Worm (Caenorhabditis elegans) whole organism, L2 larva: ENCODE measurements around the gene clec-51.

Experiments used
- C34F6.9 ChIP-seq: fragments of 150-350 bp; optimal IDR thresholded peaks from 2 replicates; lab custom pipeline; 2014; ENCODE audit warnings: missing biosample characterization, missing genetic modification characterization
- F13H6.1 ChIP-seq: sonication (generic microtip); optimal IDR thresholded peaks from 2 replicates; lab custom pipeline; 2016; ENCODE audit warnings: missing genetic modification characterization, missing compliant biosample characterization
- Y55F3AM.14 ChIP-seq: fragments of 200-800 bp; sonication (Bioruptor generic); optimal IDR thresholded peaks from 2 replicates; lab custom pipeline; 2018; ENCODE audit warnings: mild to moderate bottlenecking, missing genetic modification characterization, missing compliant biosample characterization
- ZK546.5 ChIP-seq: sonication (generic microtip); optimal IDR thresholded peaks from 2 replicates; lab custom pipeline; 2017; ENCODE audit warnings: missing biosample characterization, missing genetic modification characterization
- alr-1 ChIP-seq: fragments of 150-350 bp; optimal IDR thresholded peaks from 2 replicates; lab custom pipeline; 2014; ENCODE audit warnings: missing biosample characterization, missing genetic modification characterization
- aly-2 ChIP-seq: fragments of 150-350 bp; optimal IDR thresholded peaks from 2 replicates; lab custom pipeline; 2014; ENCODE audit warnings: missing biosample characterization, missing genetic modification characterization
- blmp-1 ChIP-seq: sonication (generic microtip); optimal IDR thresholded peaks from 2 replicates; lab custom pipeline; 2017; ENCODE audit warnings: missing genetic modification characterization, mild to moderate bottlenecking, missing compliant biosample characterization, antibody characterized with exemption, moderate library complexity; ENCODE audit not compliant: insufficient read depth
- ceh-16 ChIP-seq: fragments of 150-350 bp; optimal IDR thresholded peaks from 2 replicates; lab custom pipeline; 2014; ENCODE audit warnings: missing biosample characterization, missing genetic modification characterization
- ceh-82 ChIP-seq: fragments of 150-350 bp; optimal IDR thresholded peaks from 2 replicates; lab custom pipeline; 2014; ENCODE audit warnings: missing biosample characterization, missing genetic modification characterization
- crh-2 ChIP-seq: sonication (generic microtip); optimal IDR thresholded peaks from 2 replicates; lab custom pipeline; 2017; ENCODE audit warnings: missing biosample characterization, missing genetic modification characterization
- dmd-4 ChIP-seq: sonication (generic microtip); optimal IDR thresholded peaks from 2 replicates; lab custom pipeline; 2017; ENCODE audit warnings: missing biosample characterization, missing genetic modification characterization
- egl-27 ChIP-seq: sonication (generic microtip); optimal IDR thresholded peaks from 3 replicates; lab custom pipeline; 2017; ENCODE audit warnings: missing biosample characterization, missing genetic modification reagents, missing genetic modification characterization
- elt-1 ChIP-seq: fragments of 150-350 bp; optimal IDR thresholded peaks from 2 replicates; lab custom pipeline; 2014; ENCODE audit warnings: missing biosample characterization, missing genetic modification characterization
- elt-3 ChIP-seq: sonication (generic microtip); optimal IDR thresholded peaks from 2 replicates; lab custom pipeline; 2017; ENCODE audit warnings: missing biosample characterization, missing genetic modification characterization
- fos-1 ChIP-seq: fragments of 150-350 bp; optimal IDR thresholded peaks from 2 replicates; lab custom pipeline; 2014; ENCODE audit warnings: missing biosample characterization, missing genetic modification characterization
- gmeb-1 ChIP-seq: fragments of 150-350 bp; optimal IDR thresholded peaks from 2 replicates; lab custom pipeline; 2014; ENCODE audit warnings: missing biosample characterization, missing genetic modification characterization
- lin-11 ChIP-seq: fragments of 150-350 bp; sonication (generic microtip); optimal IDR thresholded peaks from 2 replicates; lab custom pipeline; 2014; ENCODE audit warnings: missing biosample characterization, missing genetic modification characterization, inconsistent platforms, mixed read lengths
- lin-13 ChIP-seq: fragments of 150-350 bp; optimal IDR thresholded peaks from 2 replicates; lab custom pipeline; 2014; ENCODE audit warnings: missing biosample characterization, missing genetic modification reagents, missing genetic modification characterization
- lin-39 ChIP-seq: fragments of 150-350 bp; optimal IDR thresholded peaks from 2 replicates; lab custom pipeline; 2014; ENCODE audit warnings: missing biosample characterization, missing genetic modification reagents, missing genetic modification characterization
- lsy-2 ChIP-seq, 2 experiments: fragments of 150-350 bp in 1 of 2; sonication (generic microtip) in 1 of 2; optimal IDR thresholded peaks; 2 replicates each; lab custom pipeline; 2014 to 2017; ENCODE audit warnings: missing biosample characterization in 2 of 2, missing genetic modification characterization in 2 of 2
- mbf-1 ChIP-seq: sonication (generic microtip); optimal IDR thresholded peaks from 2 replicates; lab custom pipeline; 2017; ENCODE audit warnings: missing biosample characterization, missing genetic modification characterization
- mdl-1 ChIP-seq, 2 experiments: fragments of 150-350 bp in 1 of 2; sonication (generic microtip) in 1 of 2; optimal IDR thresholded peaks; 2 replicates each; lab custom pipeline; 2017; ENCODE audit warnings: missing biosample characterization in 2 of 2, missing genetic modification characterization in 2 of 2
- nhr-11 ChIP-seq: fragments of 150-350 bp; optimal IDR thresholded peaks from 2 replicates; lab custom pipeline; 2014; ENCODE audit warnings: missing biosample characterization, missing genetic modification characterization
- nhr-129 ChIP-seq: fragments of 150-350 bp; optimal IDR thresholded peaks from 2 replicates; lab custom pipeline; 2014; ENCODE audit warnings: missing biosample characterization, missing genetic modification characterization
- nhr-21 ChIP-seq: fragments of 150-350 bp; optimal IDR thresholded peaks from 2 replicates; lab custom pipeline; 2014; ENCODE audit warnings: missing biosample characterization, missing genetic modification characterization
- nhr-23 ChIP-seq: fragments of 150-350 bp; optimal IDR thresholded peaks from 2 replicates; lab custom pipeline; 2014; ENCODE audit warnings: missing biosample characterization, missing genetic modification reagents, missing genetic modification characterization
- nhr-237 ChIP-seq: fragments of 150-350 bp; optimal IDR thresholded peaks from 2 replicates; lab custom pipeline; 2014; ENCODE audit warnings: missing biosample characterization, missing genetic modification characterization
- nhr-25 ChIP-seq: fragments of 150-350 bp; sonication (generic microtip); optimal IDR thresholded peaks from 3 replicates; lab custom pipeline; 2014; ENCODE audit warnings: missing biosample characterization, missing genetic modification characterization
- nhr-6 ChIP-seq: fragments of 150-350 bp; optimal IDR thresholded peaks from 2 replicates; lab custom pipeline; 2014; ENCODE audit warnings: missing biosample characterization, missing genetic modification characterization
- nhr-77 ChIP-seq: fragments of 150-350 bp; optimal IDR thresholded peaks from 2 replicates; lab custom pipeline; 2014; ENCODE audit warnings: missing biosample characterization, missing genetic modification characterization
- peb-1 ChIP-seq: fragments of 150-350 bp; optimal IDR thresholded peaks from 2 replicates; lab custom pipeline; 2014; ENCODE audit warnings: missing biosample characterization, missing genetic modification characterization
- sem-4 ChIP-seq: fragments of 150-350 bp; optimal IDR thresholded peaks from 2 replicates; lab custom pipeline; 2014; ENCODE audit warnings: missing biosample characterization, missing genetic modification reagents, missing genetic modification characterization
- sma-9 ChIP-seq, 2 experiments: fragments of 150-350 bp in 1 of 2; sonication (generic microtip) in 1 of 2; optimal IDR thresholded peaks; 2 replicates each; lab custom pipeline; 2014 to 2016; ENCODE audit warnings: missing genetic modification characterization in 2 of 2, mild to moderate bottlenecking in 1 of 2, missing biosample characterization in 1 of 2, missing compliant biosample characterization in 1 of 2, missing genetic modification reagents in 1 of 2, moderate library complexity in 1 of 2
- snpc-4 ChIP-seq: fragments of 150-350 bp; optimal IDR thresholded peaks from 2 replicates; lab custom pipeline; 2014; ENCODE audit warnings: missing biosample characterization, missing genetic modification characterization
- unc-39 ChIP-seq: fragments of 150-350 bp; optimal IDR thresholded peaks from 2 replicates; lab custom pipeline; 2014; ENCODE audit warnings: missing biosample characterization, missing genetic modification characterization
- unc-55 ChIP-seq: fragments of 150-350 bp; sonication (generic microtip); optimal IDR thresholded peaks from 3 replicates; lab custom pipeline; 2014; ENCODE audit warnings: missing biosample characterization, missing genetic modification reagents, missing genetic modification characterization
- unc-62 ChIP-seq: fragments of 150-350 bp; optimal IDR thresholded peaks from 2 replicates; lab custom pipeline; 2014; ENCODE audit warnings: missing biosample characterization, missing genetic modification reagents, missing genetic modification characterization
- zag-1 ChIP-seq: fragments of 150-350 bp; optimal IDR thresholded peaks from 2 replicates; lab custom pipeline; 2014; ENCODE audit warnings: missing biosample characterization, missing genetic modification characterization
- ztf-4 ChIP-seq: fragments of 150-350 bp; optimal IDR thresholded peaks from 2 replicates; lab custom pipeline; 2014; ENCODE audit warnings: missing biosample characterization, missing genetic modification characterization

clec-51 gene

ce11 chrIV:8148494-8148893, 15.1 kb downstream of the clec-51 start, which contains the start of gene pmk-1:
Gene pmk-1 (plus strand): TSS chrIV:8148794.
- TF ChIP-seq unc-62 (GFP tag; lab: Kevin White, UChicago) (no peak), crh-2 (tag; lab: Kevin White, UChicago) (no peak), alr-1 (tag; lab: Kevin White, UChicago) (no peak), lin-13 (GFP tag; lab: Kevin White, UChicago) (no peak), aly-2 (no peak), nhr-11 (tag; lab: Kevin White, UChicago) (no peak), sem-4 (tag; lab: Kevin White, UChicago) (no peak), gmeb-1 (tag; lab: Kevin White, UChicago) (no peak), nhr-21 (tag; lab: Kevin White, UChicago) (no peak), unc-39 (tag; lab: Kevin White, UChicago) (no peak), nhr-77 (no peak), Y55F3AM.14 (GFP tag; lab: Kevin White, UChicago) (no peak), nhr-6 (tag; lab: Kevin White, UChicago) (no peak)

DNA sequence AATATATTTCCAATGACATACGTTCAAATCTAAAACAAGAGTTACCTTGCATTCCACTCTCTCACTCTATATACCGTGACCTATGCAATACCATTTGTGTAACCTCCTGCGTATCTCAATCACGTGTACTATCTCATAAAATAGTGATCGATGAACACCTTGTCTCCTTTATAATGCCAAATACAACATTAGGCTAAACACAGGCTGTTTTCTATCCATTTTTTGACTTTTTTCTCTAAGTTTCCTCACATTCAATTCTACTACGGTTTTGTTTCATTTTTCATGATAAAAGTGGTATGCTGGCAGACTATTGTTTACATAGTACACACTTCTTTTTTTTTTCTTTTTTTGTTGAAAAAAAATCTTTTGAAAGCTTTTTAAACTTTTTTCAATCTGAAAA, 17.3 kb downstream of the clec-51 start:
- peak; percentile 42 for TF ChIP-seq nhr-129 (tag; lab: Kevin White, UChicago)
- TF ChIP-seq nhr-237 (tag; lab: Kevin White, UChicago) = no peak
- peak; percentile 29 for TF ChIP-seq gmeb-1 (tag; lab: Kevin White, UChicago)
- no peak for TF ChIP-seq mbf-1 (tag; lab: Kevin White, UChicago)
- peak; percentile 19 for TF ChIP-seq fos-1
- TF ChIP-seq egl-27 (tag; lab: Kevin White, UChicago) = no peak
- peak; percentile 28 for TF ChIP-seq F13H6.1 (tag; lab: Kevin White, UChicago)
- TF ChIP-seq nhr-23 (tag; lab: Kevin White, UChicago) = no peak
- no peak for TF ChIP-seq nhr-11 (tag; lab: Kevin White, UChicago)
- peak; percentile 47 for TF ChIP-seq sma-9 (GFP tag; optimal IDR thresholded peaks at IDR 0.05; lab: Kevin White, UChicago)
- no peak for TF ChIP-seq sma-9 (tag; optimal IDR thresholded peaks at IDR 0.05; lab: Kevin White, UChicago)
- peak; percentile 44 for TF ChIP-seq C34F6.9 (tag; lab: Kevin White, UChicago)
- TF ChIP-seq nhr-21 (tag; lab: Kevin White, UChicago) = peak; percentile 31
- TF ChIP-seq lin-11 (tag; lab: Kevin White, UChicago) = no peak
- no peak for TF ChIP-seq alr-1 (tag; lab: Kevin White, UChicago)
- peak in 1 of 2 experiments; percentile 11 for TF ChIP-seq lsy-2 (tag; optimal IDR thresholded peaks at IDR 0.05; lab: Kevin White, UChicago)
- no peak for TF ChIP-seq ztf-4 (tag; lab: Kevin White, UChicago)
- TF ChIP-seq lin-39 (tag; lab: Kevin White, UChicago) = no peak
- no peak for TF ChIP-seq elt-1 (tag; lab: Kevin White, UChicago)
- TF ChIP-seq blmp-1 = no peak
- peak; percentile 53 for TF ChIP-seq crh-2 (tag; lab: Kevin White, UChicago)
- TF ChIP-seq peb-1 (tag; lab: Kevin White, UChicago) = no peak
- no peak for TF ChIP-seq elt-3 (tag; lab: Kevin White, UChicago)
- peak; percentile 86 for TF ChIP-seq nhr-25 (tag; lab: Kevin White, UChicago)
- no peak for TF ChIP-seq zag-1 (tag; lab: Kevin White, UChicago)
- TF ChIP-seq ceh-82 (tag; lab: Kevin White, UChicago) = no peak
- peak; percentile 60 to 69 for TF ChIP-seq mdl-1 (tag; optimal IDR thresholded peaks at IDR 0.05; lab: Kevin White, UChicago)

DNA sequence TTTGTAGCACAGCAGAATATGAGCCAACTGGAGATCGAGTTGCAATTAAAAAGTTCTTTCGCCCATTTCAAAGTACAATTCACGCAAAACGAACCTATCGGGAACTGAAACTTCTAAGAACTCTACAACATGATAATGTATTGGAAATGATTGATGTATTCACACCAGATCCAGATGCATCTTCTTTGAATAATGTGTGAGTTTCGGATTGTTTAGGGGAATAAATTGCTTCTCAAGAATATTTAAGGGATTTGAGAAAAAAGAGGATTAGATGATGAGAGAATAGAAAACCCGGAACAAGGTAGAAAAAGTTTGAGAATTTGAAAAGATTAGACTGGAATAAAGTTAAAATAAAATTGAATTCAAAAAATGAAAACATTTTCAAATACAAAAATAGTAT, 19.3 kb downstream of the clec-51 start:
- no peak for TF ChIP-seq zag-1 (tag; lab: Kevin White, UChicago)
- peak; percentile 66 for TF ChIP-seq unc-55 (GFP tag; lab: Kevin White, UChicago)
- TF ChIP-seq, all 48 proteins: peak for 1

ce11 chrIV:8142735-8143550, 20.7 kb downstream of the clec-51 start, which contains the start of gene pmk-2:
Gene pmk-2 (plus strand): TSS chrIV:8143500.
- TF ChIP-seq crh-2 (tag; lab: Kevin White, UChicago) (peak; percentile 52), nhr-6 (tag; lab: Kevin White, UChicago) (no peak), gmeb-1 (tag; lab: Kevin White, UChicago) (no peak), dmd-4 (tag; lab: Kevin White, UChicago) (peak; percentile 47), sma-9 (GFP tag; optimal IDR thresholded peaks at IDR 0.05; lab: Kevin White, UChicago) (no peak), sma-9 (tag; optimal IDR thresholded peaks at IDR 0.05; lab: Kevin White, UChicago) (no peak), fos-1 (peak; percentile 54), nhr-23 (tag; lab: Kevin White, UChicago) (no peak), lin-13 (GFP tag; lab: Kevin White, UChicago) (peak; percentile 24), lsy-2 (tag; optimal IDR thresholded peaks at IDR 0.05; lab: Kevin White, UChicago) (peak in 1 of 2 experiments; percentile 54), snpc-4 (tag; lab: Kevin White, UChicago) (peak; percentile 4), ceh-16 (no peak), elt-3 (tag; lab: Kevin White, UChicago) (no peak), C34F6.9 (tag; lab: Kevin White, UChicago) (peak; percentile 67), unc-55 (GFP tag; lab: Kevin White, UChicago) (peak; percentile 46), ZK546.5 (tag; lab: Kevin White, UChicago) (no peak)
